Fruit fly (Drosophila melanogaster) whole organism, embryonic: Measurements from ENCODE around the gene CG43448.

Experiments used
- Abd-B ChIP-seq: fragments of 200-800 bp; sonication (Bioruptor generic); optimal IDR thresholded peaks from 2 replicates; lab custom pipeline; 2018; ENCODE audit warnings: missing biosample characterization, mild to moderate bottlenecking, missing genetic modification characterization, moderate library complexity
- Antp ChIP-seq: fragments of 200-800 bp; sonication (Bioruptor generic); optimal IDR thresholded peaks from 3 replicates; lab custom pipeline; 2016; ENCODE audit warnings: missing biosample characterization, missing genetic modification characterization
- C15 ChIP-seq: fragments of 200-800 bp; sonication (Bioruptor generic); IDR thresholded peaks from 3 replicates; pipeline ENCODE4 v1.3.6; 2022; ENCODE audit warnings: missing biosample characterization, missing genetic modification characterization
- CG10147 ChIP-seq: fragments of 200-800 bp; sonication (Bioruptor generic); optimal IDR thresholded peaks from 2 replicates; lab custom pipeline; 2019; ENCODE audit warnings: missing biosample characterization, mild to moderate bottlenecking, missing genetic modification characterization, moderate library complexity
- CG11398 ChIP-seq: fragments of 200-800 bp; sonication (Bioruptor generic); optimal IDR thresholded peaks from 2 replicates; lab custom pipeline; 2016; ENCODE audit warnings: missing biosample characterization, missing genetic modification characterization
- CG12155 ChIP-seq: fragments of 200-800 bp; sonication (Bioruptor generic); optimal IDR thresholded peaks from 3 replicates; lab custom pipeline; 2016; ENCODE audit warnings: missing biosample characterization, missing genetic modification characterization
- CG13624 ChIP-seq: fragments of 200-800 bp; sonication (Bioruptor generic); optimal IDR thresholded peaks from 2 replicates; lab custom pipeline; 2016; ENCODE audit warnings: missing biosample characterization, missing genetic modification characterization
- CG1603 ChIP-seq: fragments of 200-800 bp; sonication (Bioruptor generic); optimal IDR thresholded peaks from 2 replicates; lab custom pipeline; 2019; ENCODE audit warnings: missing biosample characterization, mild to moderate bottlenecking, missing genetic modification characterization, moderate library complexity
- CG16779 ChIP-seq: fragments of 200-800 bp; sonication (Bioruptor generic); IDR thresholded peaks from 2 replicates; pipeline ENCODE4 v1.3.6; 2022; ENCODE audit warnings: missing biosample characterization, missing genetic modification characterization
- CG18764 ChIP-seq: fragments of 200-800 bp; sonication (Bioruptor generic); optimal IDR thresholded peaks from 3 replicates; lab custom pipeline; 2016; ENCODE audit warnings: missing biosample characterization, missing genetic modification characterization
- CG2889 ChIP-seq: fragments of 200-800 bp; sonication (Bioruptor generic); IDR thresholded peaks from 3 replicates; pipeline ENCODE4 v1.3.6; 2022; ENCODE audit warnings: missing biosample characterization, missing genetic modification characterization
- CG31224 ChIP-seq: fragments of 200-800 bp; sonication (Bioruptor generic); IDR thresholded peaks from 2 replicates; pipeline ENCODE4 v1.3.6; 2022; ENCODE audit warnings: missing biosample characterization, missing genetic modification characterization
- CG33557 ChIP-seq: fragments of 200-800 bp; sonication (Bioruptor generic); optimal IDR thresholded peaks from 2 replicates; lab custom pipeline; 2019; ENCODE audit warnings: missing biosample characterization, mild to moderate bottlenecking, missing genetic modification characterization, moderate library complexity
- CG34422 ChIP-seq: fragments of 200-800 bp; sonication (Bioruptor generic); IDR thresholded peaks from 3 replicates; pipeline ENCODE4 v1.3.6; 2022; ENCODE audit warnings: missing biosample characterization, missing genetic modification characterization
- CG4282 ChIP-seq: fragments of 200-800 bp; sonication (Bioruptor generic); optimal IDR thresholded peaks from 2 replicates; lab custom pipeline; 2016; ENCODE audit warnings: missing biosample characterization, missing genetic modification characterization
- CG5180 ChIP-seq: fragments of 200-800 bp; sonication (Bioruptor generic); optimal IDR thresholded peaks from 3 replicates; lab custom pipeline; 2017; ENCODE audit warnings: missing biosample characterization, missing genetic modification characterization, mild to moderate bottlenecking, moderate library complexity, missing genetic modification reagents
- CG6175 ChIP-seq: fragments of 200-800 bp; sonication (Bioruptor generic); IDR thresholded peaks from 3 replicates; pipeline ENCODE4 v1.3.6; 2022; ENCODE audit warnings: missing biosample characterization, missing genetic modification characterization
- CG7271 ChIP-seq: fragments of 200-800 bp; sonication (Bioruptor generic); optimal IDR thresholded peaks from 2 replicates; lab custom pipeline; 2018; ENCODE audit warnings: missing biosample characterization, mild to moderate bottlenecking, missing genetic modification characterization, moderate library complexity
- CG8388 ChIP-seq: fragments of 200-800 bp; sonication (Bioruptor generic); optimal IDR thresholded peaks from 2 replicates; lab custom pipeline; 2019; ENCODE audit warnings: missing biosample characterization, mild to moderate bottlenecking, missing genetic modification characterization, moderate library complexity
- CG8765 ChIP-seq: fragments of 200-800 bp; sonication (Bioruptor generic); IDR thresholded peaks from 2 replicates; pipeline ENCODE4 v1.3.6; 2022; ENCODE audit warnings: missing biosample characterization, missing genetic modification characterization
- Camta ChIP-seq: fragments of 200-800 bp; sonication (Bioruptor generic); optimal IDR thresholded peaks from 2 replicates; lab custom pipeline; 2016; ENCODE audit warnings: missing biosample characterization, missing genetic modification characterization
- Dip2 ChIP-seq: fragments of 200-800 bp; sonication (Bioruptor generic); IDR thresholded peaks from 2 replicates; pipeline ENCODE4 v1.3.6; 2022; ENCODE audit warnings: missing biosample characterization, missing genetic modification characterization
- E2f1 ChIP-seq: fragments of 200-800 bp; sonication (Bioruptor generic); IDR thresholded peaks from 2 replicates; pipeline ENCODE4 v1.3.6; 2022; ENCODE audit warnings: missing biosample characterization, missing genetic modification characterization
- Eip74EF ChIP-seq, 2 experiments: fragments of 200-800 bp in 1 of 2; fragments of >200 bp in 1 of 2; sonication (Bioruptor generic) in 1 of 2; optimal IDR thresholded peaks; 2 replicates each; lab custom pipeline; 2017 to 2019; ENCODE audit warnings: missing biosample characterization in 2 of 2, missing genetic modification characterization in 2 of 2, mild to moderate bottlenecking in 1 of 2, moderate library complexity in 1 of 2
- GATAe ChIP-seq: fragments of 200-800 bp; sonication (Bioruptor generic); conservative IDR thresholded peaks from 2 replicates; pipeline ENCODE4 v1.3.6; 2022; ENCODE audit warnings: missing biosample characterization, missing genetic modification characterization
- Hr3 ChIP-seq: fragments of 200-800 bp; sonication (Bioruptor generic); optimal IDR thresholded peaks from 3 replicates; lab custom pipeline; 2016; ENCODE audit warnings: missing biosample characterization, missing genetic modification characterization
- Hsf ChIP-seq: fragments of 200-800 bp; sonication (Bioruptor generic); optimal IDR thresholded peaks from 3 replicates; lab custom pipeline; 2016; ENCODE audit warnings: missing biosample characterization, missing genetic modification characterization
- Kr ChIP-seq: fragments of 200-800 bp; sonication (Bioruptor generic); optimal IDR thresholded peaks from 2 replicates; lab custom pipeline; 2017; ENCODE audit warnings: missing biosample characterization, mild to moderate bottlenecking, missing genetic modification characterization
- NC2α ChIP-seq: fragments of 200-800 bp; sonication (Bioruptor generic); optimal IDR thresholded peaks from 2 replicates; lab custom pipeline; 2016; ENCODE audit warnings: missing biosample characterization, missing genetic modification characterization
- Oli ChIP-seq: fragments of 200-800 bp; sonication (Bioruptor generic); optimal IDR thresholded peaks from 2 replicates; lab custom pipeline; 2018; ENCODE audit warnings: missing biosample characterization, mild to moderate bottlenecking, missing genetic modification characterization, moderate library complexity
- caup ChIP-seq: fragments of 200-800 bp; sonication (Bioruptor generic); optimal IDR thresholded peaks from 3 replicates; lab custom pipeline; 2017; ENCODE audit warnings: missing biosample characterization, mild to moderate bottlenecking, missing genetic modification characterization, moderate library complexity; ENCODE audit not compliant: severe bottlenecking
- dati ChIP-seq: fragments of 200-800 bp; sonication (Bioruptor generic); IDR thresholded peaks from 2 replicates; pipeline ENCODE4 v1.3.6; 2022; ENCODE audit warnings: missing biosample characterization, missing genetic modification characterization
- disco-r ChIP-seq: fragments of 200-800 bp; sonication (Bioruptor generic); optimal IDR thresholded peaks from 2 replicates; lab custom pipeline; 2016; ENCODE audit warnings: missing biosample characterization, missing genetic modification characterization
- eve ChIP-seq, 2 experiments: fragments of >200 bp; optimal IDR thresholded peaks; 2 replicates each; lab custom pipeline; 2017; ENCODE audit warnings: missing biosample characterization in 2 of 2, missing genetic modification characterization in 2 of 2
- ftz-f1 ChIP-seq: fragments of 200-800 bp; sonication (Bioruptor generic); optimal IDR thresholded peaks from 2 replicates; lab custom pipeline; 2016; ENCODE audit warnings: missing biosample characterization, missing genetic modification characterization
- jigr1 ChIP-seq: fragments of 200-800 bp; sonication (Bioruptor generic); IDR thresholded peaks from 3 replicates; pipeline ENCODE4 v1.3.6; 2022; ENCODE audit warnings: missing biosample characterization, missing genetic modification characterization
- jumu ChIP-seq: fragments of 200-800 bp; sonication (Bioruptor generic); optimal IDR thresholded peaks from 3 replicates; lab custom pipeline; 2016; ENCODE audit warnings: missing biosample characterization, missing genetic modification characterization
- lbe ChIP-seq: fragments of 200-800 bp; sonication (Bioruptor generic); optimal IDR thresholded peaks from 2 replicates; lab custom pipeline; 2016; ENCODE audit warnings: missing biosample characterization, mild to moderate bottlenecking, missing genetic modification characterization
- lmd ChIP-seq: fragments of 200-800 bp; sonication (Bioruptor generic); IDR thresholded peaks from 2 replicates; pipeline ENCODE4 v1.3.6; 2022; ENCODE audit warnings: missing biosample characterization, missing genetic modification characterization
- maf-S ChIP-seq: fragments of 200-800 bp; sonication (Bioruptor generic); optimal IDR thresholded peaks from 2 replicates; lab custom pipeline; 2016; ENCODE audit warnings: missing biosample characterization, missing genetic modification characterization
- mirr ChIP-seq: fragments of 200-800 bp; sonication (Bioruptor generic); optimal IDR thresholded peaks from 3 replicates; lab custom pipeline; 2018; ENCODE audit warnings: missing biosample characterization, mild to moderate bottlenecking, missing genetic modification characterization
- org-1 ChIP-seq: fragments of 200-800 bp; sonication (Bioruptor generic); optimal IDR thresholded peaks from 2 replicates; lab custom pipeline; 2017; ENCODE audit warnings: missing biosample characterization, missing genetic modification characterization
- scrt ChIP-seq: fragments of 200-800 bp; sonication (Bioruptor generic); optimal IDR thresholded peaks from 2 replicates; lab custom pipeline; 2018; ENCODE audit warnings: missing biosample characterization, mild to moderate bottlenecking, missing genetic modification characterization, moderate library complexity
- sima ChIP-seq: fragments of 200-800 bp; sonication (Bioruptor generic); optimal IDR thresholded peaks from 2 replicates; lab custom pipeline; 2016; ENCODE audit warnings: missing biosample characterization, missing genetic modification characterization
- tap ChIP-seq: fragments of 200-800 bp; optimal IDR thresholded peaks from 3 replicates; lab custom pipeline; 2019; ENCODE audit warnings: missing biosample characterization, mild to moderate bottlenecking, missing genetic modification characterization, moderate library complexity
- usp ChIP-seq: fragments of >200 bp; optimal IDR thresholded peaks from 2 replicates; lab custom pipeline; 2017; ENCODE audit warnings: missing biosample characterization, missing genetic modification characterization
- wek ChIP-seq: fragments of 200-800 bp; sonication (Bioruptor generic); optimal IDR thresholded peaks from 3 replicates; lab custom pipeline; 2018; ENCODE audit warnings: missing biosample characterization, mild to moderate bottlenecking, missing genetic modification characterization, moderate library complexity
- zen2 ChIP-seq: fragments of 200-800 bp; sonication (Bioruptor generic); IDR thresholded peaks from 3 replicates; pipeline ENCODE4 v1.3.6; 2022; ENCODE audit warnings: missing biosample characterization, missing genetic modification characterization; ENCODE audit not compliant: partially characterized antibody

CG43448 gene

DNA sequence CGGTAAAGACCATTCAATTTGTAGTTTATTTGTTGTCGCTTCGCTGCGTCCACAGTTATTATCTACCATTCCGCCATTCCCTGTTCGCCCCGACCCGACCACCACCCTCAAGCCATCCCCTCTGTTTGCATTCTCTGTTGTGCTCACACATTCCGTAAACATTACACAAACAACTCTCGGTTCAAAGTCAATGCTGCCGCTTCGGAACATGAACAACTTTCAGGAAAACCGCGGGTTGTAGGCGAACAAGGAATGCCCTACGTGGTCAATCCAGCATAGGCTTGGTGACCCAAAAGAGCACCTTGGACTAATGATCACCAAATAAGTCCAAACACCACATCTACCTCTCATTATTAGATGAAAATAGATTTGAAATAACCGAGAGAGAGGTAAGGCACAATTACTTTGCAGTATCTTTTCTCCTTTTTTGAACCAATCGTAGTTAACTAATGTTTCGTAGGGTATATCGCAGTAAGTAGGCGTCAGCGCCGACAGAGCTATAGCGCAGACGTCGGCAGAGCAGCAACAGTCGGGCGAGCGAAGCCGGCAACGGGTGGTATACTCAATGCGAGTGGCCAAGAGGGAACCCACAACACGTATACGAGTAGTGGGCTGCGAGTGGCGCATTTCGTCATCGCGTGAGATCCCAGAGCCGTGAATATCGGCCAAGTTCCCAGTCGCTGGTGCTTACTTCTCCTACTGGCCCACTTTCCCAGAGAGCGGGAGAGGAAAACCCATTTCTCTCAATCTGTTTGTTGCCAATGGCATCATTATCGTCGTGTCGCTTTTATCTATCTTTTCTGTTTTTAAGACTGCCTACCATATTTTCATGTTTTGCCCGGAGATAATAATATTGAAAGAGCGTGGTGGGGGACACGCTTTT, 34.2 kb downstream of the CG43448 start (continued):
- peak; percentile 80 for TF ChIP-seq wek (GFP tag; lab: Kevin White, UChicago)
- TF ChIP-seq caup (GFP tag; lab: Kevin White, UChicago): peak; percentile 96
- TF ChIP-seq Abd-B: peak; percentile 97
- no peak for TF ChIP-seq eve (GFP tag; optimal IDR thresholded peaks at IDR 0.05; lab: Kevin White, UChicago)
- TF ChIP-seq dati: peak; percentile 65; the same call in 1 of the 2 replicates
- TF ChIP-seq GATAe (GFP tag; lab: Robert Waterston, UW): peak; percentile 77
- peak; percentile 87 for TF ChIP-seq CG5180 (GFP tag; lab: Kevin White, UChicago)
- peak; percentile 94 for TF ChIP-seq Oli (tag; lab: Kevin White, UChicago)
- TF ChIP-seq C15 (GFP tag; lab: Robert Waterston, UW): peak; percentile 90; the same call in 2 of the 3 replicates
- peak; percentile 92 for TF ChIP-seq maf-S (GFP tag; lab: Kevin White, UChicago)
- TF ChIP-seq org-1: peak; percentile 96
- no peak; the same call in 1 of the 2 replicates for TF ChIP-seq Dip2 (GFP tag; lab: Robert Waterston, UW)
- TF ChIP-seq Antp (GFP tag; lab: Kevin White, UChicago): peak; percentile 99
- TF ChIP-seq CG7271 (tag; lab: Kevin White, UChicago): peak; percentile 56
- peak; percentile 94 for TF ChIP-seq CG34422 (GFP tag; lab: Robert Waterston, UW)
- peak; percentile 73; the same call in 1 of the 3 replicates for TF ChIP-seq CG2889
- peak; percentile 97 for TF ChIP-seq jumu
- TF ChIP-seq CG4282 (GFP tag; lab: Kevin White, UChicago): peak; percentile 82
- TF ChIP-seq tap (tag; lab: Kevin White, UChicago): peak; percentile 95
- TF ChIP-seq Kr (GFP tag; lab: Kevin White, UChicago): peak; percentile 62
- peak; percentile 62; the same call in 2 of the 3 replicates for TF ChIP-seq CG6175 (GFP tag; lab: Robert Waterston, UW)
- peak; percentile 99 for TF ChIP-seq CG13624 (GFP tag; lab: Kevin White, UChicago)
- peak; percentile 89 for TF ChIP-seq mirr (GFP tag; lab: Kevin White, UChicago)
- peak; percentile 96 for TF ChIP-seq lmd (GFP tag; lab: Robert Waterston, UW)
- TF ChIP-seq CG12155 (GFP tag; lab: Kevin White, UChicago): peak; percentile 89
- TF ChIP-seq NC2α: peak; percentile 90
- peak in 1 of 2 experiments; percentile 97 for TF ChIP-seq Eip74EF (GFP tag; optimal IDR thresholded peaks at IDR 0.05; lab: Kevin White, UChicago)
- peak; percentile 93 for TF ChIP-seq Hsf
- TF ChIP-seq lbe (GFP tag; lab: Kevin White, UChicago): no peak
- TF ChIP-seq CG11398 (GFP tag; lab: Kevin White, UChicago): peak; percentile 93
- peak; percentile 93 for TF ChIP-seq sima (GFP tag; lab: Kevin White, UChicago)
- TF ChIP-seq Hr3 (GFP tag; lab: Kevin White, UChicago): peak; percentile 92
- peak; percentile 96 for TF ChIP-seq CG1603 (tag; lab: Kevin White, UChicago)
- peak; percentile 97 for TF ChIP-seq CG10147 (GFP tag; lab: Kevin White, UChicago)
- peak; percentile 92 for TF ChIP-seq jigr1 (GFP tag; lab: Robert Waterston, UW)
- no peak for TF ChIP-seq zen2 (GFP tag; lab: Robert Waterston, UW)
- TF ChIP-seq E2f1 (GFP tag; lab: Robert Waterston, UW): peak; percentile 93
- TF ChIP-seq usp (GFP tag; lab: Kevin White, UChicago): no peak
- TF ChIP-seq ftz-f1 (GFP tag; lab: Kevin White, UChicago): peak; percentile 92
- TF ChIP-seq CG8765 (GFP tag; lab: Robert Waterston, UW): peak; percentile 66; the same call in 1 of the 2 replicates
- peak; percentile 97 for TF ChIP-seq scrt (GFP tag; lab: Kevin White, UChicago)
- peak; percentile 88 for TF ChIP-seq CG8388
- TF ChIP-seq CG18764 (GFP tag; lab: Kevin White, UChicago): peak; percentile 96
- peak; percentile 88 for TF ChIP-seq CG31224
- peak; percentile 98 for TF ChIP-seq Camta (GFP tag; lab: Kevin White, UChicago)
- TF ChIP-seq disco-r: peak; percentile 89
- TF ChIP-seq CG16779 (GFP tag; lab: Robert Waterston, UW): peak; percentile 90
- peak; percentile 68 for TF ChIP-seq CG33557 (GFP tag; lab: Kevin White, UChicago)
